Worm (Caenorhabditis elegans): ENCODE measurements around the gene capa-1.

- TF ChIP-seq F23B12.7 (tag; optimal IDR thresholded peaks at IDR 0.05; ENCODE audit: insufficient read depth) (no peak), nhr-27 (tag; optimal IDR thresholded peaks at IDR 0.05) (no peak), Y95B8A.8 (GFP tag; IDR thresholded peaks at IDR 0.05) (no peak), nfyb-1 (GFP tag; IDR thresholded peaks at IDR 0.05) (no peak), ama-1 (optimal IDR thresholded peaks at IDR 0.05) (no peak), ama-1 (GFP tag; optimal IDR thresholded peaks at IDR 0.05) (no peak), ztf-25 (GFP tag; IDR thresholded peaks at IDR 0.05) (no peak), aptf-3 (GFP tag; IDR thresholded peaks at IDR 0.05) (no peak), cebp-2 (GFP tag; IDR thresholded peaks at IDR 0.05) (no peak), ztf-22 (GFP tag; optimal IDR thresholded peaks at IDR 0.05) (no peak), K11D2.4 (GFP tag; IDR thresholded peaks at IDR 0.05) (no peak), mcd-1 (GFP tag; IDR thresholded peaks at IDR 0.05) (no peak), ccch-3 (GFP tag; optimal IDR thresholded peaks at IDR 0.05) (no peak), B0261.1 (tag; optimal IDR thresholded peaks at IDR 0.05) (no peak)
Measured at ce11 chrX:5896001-5896400, 23.2 kb upstream of the capa-1 start.

All from whole organism, young adult.